Fruit fly (Drosophila melanogaster): Measurements from ENCODE around the gene mid.

The mid gene

dm6 chr2L:5476699-5477098 lies 15.3 kb downstream of the mid start (continued):
- TF ChIP-seq CG16815 (GFP tag; optimal IDR thresholded peaks at IDR 0.05) (peak; percentile 90), stc (GFP tag; IDR thresholded peaks at IDR 0.05) (peak; percentile 75), E2f2 (GFP tag; IDR thresholded peaks at IDR 0.05) (peak; percentile 58), Rfx (GFP tag; IDR thresholded peaks at IDR 0.05) (peak; percentile 84), prd (optimal IDR thresholded peaks at IDR 0.05) (no peak), prd (GFP tag; IDR thresholded peaks at IDR 0.05) (peak; percentile 92), pzg (GFP tag; optimal IDR thresholded peaks at IDR 0.05) (no peak), bcd (GFP tag; optimal IDR thresholded peaks at IDR 0.05) (peak; percentile 70), hb (GFP tag; IDR thresholded peaks at IDR 0.05; ENCODE audit: partially characterized antibody) (no peak), pan (optimal IDR thresholded peaks at IDR 0.05) (no peak), pan (GFP tag; optimal IDR thresholded peaks at IDR 0.05 in 1 of 2, IDR thresholded peaks at IDR 0.05 in 1 of 2) (peak in 1 of 2 experiments; percentile 68), nau (GFP tag; optimal IDR thresholded peaks at IDR 0.05) (peak; percentile 39), CG12299 (tag; optimal IDR thresholded peaks at IDR 0.05) (peak; percentile 1), Side (GFP tag; optimal IDR thresholded peaks at IDR 0.05) (peak; percentile 93), CG42726 (GFP tag; IDR thresholded peaks at IDR 0.05; ENCODE audit: partially characterized antibody) (no peak), CG1529 (GFP tag; optimal IDR thresholded peaks at IDR 0.05) (peak; percentile 88), Hmr (GFP tag; optimal IDR thresholded peaks at IDR 0.05) (peak; percentile 63), Elba2 (GFP tag; optimal IDR thresholded peaks at IDR 0.05) (no peak), CG11504 (tag; optimal IDR thresholded peaks at IDR 0.05) (peak; percentile 75), CG14710 (tag; optimal IDR thresholded peaks at IDR 0.05) (peak; percentile 77), CG3065 (GFP tag; optimal IDR thresholded peaks at IDR 0.05) (peak; percentile 74), CG11093 (GFP tag; IDR thresholded peaks at IDR 0.05) (peak; percentile 74), CG10321 (GFP tag; IDR thresholded peaks at IDR 0.05) (peak; percentile 41; the same call in 1 of the 2 replicates), Gug (GFP tag; IDR thresholded peaks at IDR 0.05) (peak; percentile 86), crc (GFP tag; optimal IDR thresholded peaks at IDR 0.05) (peak; percentile 82), da (GFP tag; optimal IDR thresholded peaks at IDR 0.05) (peak; percentile 47), Adf1 (GFP tag; IDR thresholded peaks at IDR 0.05) (no peak), CG4282 (GFP tag; optimal IDR thresholded peaks at IDR 0.05) (peak; percentile 61), ham (GFP tag; IDR thresholded peaks at IDR 0.05) (peak; percentile 65; the same call in 1 of the 2 replicates), CG8765 (GFP tag; IDR thresholded peaks at IDR 0.05) (peak; percentile 88), CG3726 (GFP tag; IDR thresholded peaks at IDR 0.05) (peak; percentile 73; the same call in 2 of the 3 replicates), Jarid2 (GFP tag; optimal IDR thresholded peaks at IDR 0.05) (peak; percentile 58), CG32772 (GFP tag; IDR thresholded peaks at IDR 0.05) (peak; percentile 88), wek (GFP tag; optimal IDR thresholded peaks at IDR 0.05) (no peak), tx (GFP tag; optimal IDR thresholded peaks at IDR 0.05) (peak; percentile 82), CG8089 (GFP tag; optimal IDR thresholded peaks at IDR 0.05) (peak; percentile 93), cwo (GFP tag; optimal IDR thresholded peaks at IDR 0.05) (peak; percentile 36), rib (GFP tag; IDR thresholded peaks at IDR 0.05) (no peak), tin (GFP tag; optimal IDR thresholded peaks at IDR 0.05) (peak; percentile 89), CG1792 (GFP tag; optimal IDR thresholded peaks at IDR 0.05) (peak; percentile 59), CG13894 (tag; optimal IDR thresholded peaks at IDR 0.05) (no peak), Aef1 (GFP tag; IDR thresholded peaks at IDR 0.05) (peak; percentile 75), kni (GFP tag; optimal IDR thresholded peaks at IDR 0.05) (peak; percentile 18), Bteb2 (GFP tag; optimal IDR thresholded peaks at IDR 0.05) (peak; percentile 22), Rx (GFP tag; IDR thresholded peaks at IDR 0.05) (peak; percentile 86), grau (tag; optimal IDR thresholded peaks at IDR 0.05) (peak; percentile 71), Doc2 (GFP tag; IDR thresholded peaks at IDR 0.05) (0 out of 2 replicates have a peak, but pooled peaks have one; percentile 31), so (GFP tag; IDR thresholded peaks at IDR 0.05) (peak; percentile 84), mirr (GFP tag; optimal IDR thresholded peaks at IDR 0.05) (no peak), CG2120 (GFP tag; optimal IDR thresholded peaks at IDR 0.05) (peak; percentile 78), CG6689 (GFP tag; IDR thresholded peaks at IDR 0.05) (peak; percentile 87), ewg (GFP tag; optimal IDR thresholded peaks at IDR 0.05) (peak; percentile 58)

Measured in whole organism, embryonic.